Fruit fly (Drosophila melanogaster) whole organism, adult: ENCODE results near the gene ND-B16.6.
A peak's percentile ranks its signal among the peaks of the same experiment; 100 is the strongest.

Experiments
- CG11617 ChIP-seq: fragments of 200-800 bp; sonication (Bioruptor generic); optimal IDR thresholded peaks from 2 replicates; lab custom pipeline; 2017; ENCODE audit warnings: mild to moderate bottlenecking, missing biosample characterization, missing genetic modification reagents, missing genetic modification characterization
- CG12768 ChIP-seq: fragments of 200-800 bp; sonication (Bioruptor generic); optimal IDR thresholded peaks from 2 replicates; lab custom pipeline; 2017; ENCODE audit warnings: missing biosample characterization, missing genetic modification characterization, mild to moderate bottlenecking, moderate library complexity, missing genetic modification reagents
- CG14711 ChIP-seq: fragments of 200-800 bp; sonication (Bioruptor generic); optimal IDR thresholded peaks from 2 replicates; lab custom pipeline; 2018; ENCODE audit warnings: missing biosample characterization, mild to moderate bottlenecking, missing genetic modification characterization, moderate library complexity
- CG1620 ChIP-seq: fragments of 200-800 bp; sonication (Bioruptor generic); optimal IDR thresholded peaks from 2 replicates; lab custom pipeline; 2016; ENCODE audit warnings: missing biosample characterization, missing genetic modification characterization
- CG33017 ChIP-seq: fragments of 200-800 bp; sonication (Bioruptor generic); optimal IDR thresholded peaks from 2 replicates; lab custom pipeline; 2018; ENCODE audit warnings: missing biosample characterization, mild to moderate bottlenecking, missing genetic modification characterization, moderate library complexity
- CG5204 ChIP-seq: fragments of 200-800 bp; sonication (Bioruptor generic); optimal IDR thresholded peaks from 2 replicates; lab custom pipeline; 2016; ENCODE audit warnings: missing biosample characterization, missing genetic modification characterization
- CG7045 ChIP-seq: fragments of 200-800 bp; sonication (Bioruptor generic); optimal IDR thresholded peaks from 2 replicates; lab custom pipeline; 2017; ENCODE audit warnings: missing biosample characterization, mild to moderate bottlenecking, missing genetic modification characterization
- CG7101 ChIP-seq: fragments of 200-800 bp; sonication (Bioruptor generic); optimal IDR thresholded peaks from 2 replicates; lab custom pipeline; 2018; ENCODE audit warnings: missing biosample characterization, mild to moderate bottlenecking, missing genetic modification characterization, moderate library complexity
- Clk ChIP-seq: fragments of 200-800 bp; sonication (Bioruptor generic); optimal IDR thresholded peaks from 2 replicates; lab custom pipeline; 2017; ENCODE audit warnings: missing biosample characterization, missing genetic modification characterization
- Crg-1 ChIP-seq: fragments of 200-800 bp; sonication (Bioruptor generic); optimal IDR thresholded peaks from 2 replicates; lab custom pipeline; 2016; ENCODE audit warnings: missing biosample characterization, missing genetic modification characterization
- Hr96 ChIP-seq: fragments of 200-800 bp; sonication (Bioruptor generic); optimal IDR thresholded peaks from 2 replicates; lab custom pipeline; 2016; ENCODE audit warnings: missing biosample characterization, missing genetic modification characterization
- Mnt ChIP-seq: fragments of 200-800 bp; sonication (Bioruptor generic); optimal IDR thresholded peaks from 2 replicates; lab custom pipeline; 2016; ENCODE audit warnings: missing biosample characterization, mild to moderate bottlenecking, missing genetic modification characterization
- bab1 ChIP-seq: fragments of 200-800 bp; sonication (Bioruptor generic); optimal IDR thresholded peaks from 3 replicates; lab custom pipeline; 2019; ENCODE audit warnings: missing biosample characterization, mild to moderate bottlenecking, missing genetic modification characterization, moderate library complexity
- cic ChIP-seq: fragments of 200-800 bp; sonication (Bioruptor generic); optimal IDR thresholded peaks from 2 replicates; lab custom pipeline; 2017; ENCODE audit warnings: missing biosample characterization, mild to moderate bottlenecking, missing genetic modification characterization, moderate library complexity
- cnc ChIP-seq, 2 experiments: fragments of >200 bp; optimal IDR thresholded peaks; 2 replicates each; lab custom pipeline; 2017
- kay ChIP-seq: fragments of 200-800 bp; sonication (Bioruptor generic); peaks from one replicate; lab custom pipeline; 2016; ENCODE audit warnings: missing biosample characterization, missing genetic modification characterization, borderline replicate concordance
- ovo ChIP-seq: fragments of 200-800 bp; sonication (Bioruptor generic); optimal IDR thresholded peaks from 2 replicates; lab custom pipeline; 2016; ENCODE audit warnings: missing biosample characterization, missing genetic modification characterization
- pad ChIP-seq: fragments of 200-800 bp; sonication (Bioruptor generic); optimal IDR thresholded peaks from 3 replicates; lab custom pipeline; 2017; ENCODE audit warnings: missing biosample characterization, missing genetic modification characterization, mild to moderate bottlenecking, moderate library complexity, missing genetic modification reagents
- tj ChIP-seq: fragments of 200-800 bp; sonication (Bioruptor generic); optimal IDR thresholded peaks from 3 replicates; lab custom pipeline; 2017; ENCODE audit warnings: missing biosample characterization, mild to moderate bottlenecking, missing genetic modification characterization, moderate library complexity
- toe ChIP-seq: fragments of 200-800 bp; sonication (Bioruptor generic); optimal IDR thresholded peaks from 2 replicates; lab custom pipeline; 2016; ENCODE audit warnings: missing biosample characterization, missing genetic modification characterization

Gene ND-B16.6

dm6 chrX:6365632-6366356 lies 15.6 kb upstream of the ND-B16.6 start, which contains the start of the genes swa and Marf:
swa (minus strand) TSS chrX:6365708.
Marf (plus strand) TSS chrX:6365949.
- TF ChIP-seq kay (GFP tag; lab: Kevin White, UChicago) (peak; percentile 88), ovo (GFP tag; lab: Kevin White, UChicago) (no peak), CG1620 (GFP tag; lab: Kevin White, UChicago) (no peak), CG12768 (GFP tag; lab: Kevin White, UChicago) (no peak)

- TF ChIP-seq Clk (GFP tag; lab: Kevin White, UChicago) (no peak), toe (no peak), CG14711 (tag; lab: Kevin White, UChicago) (no peak), CG1620 (GFP tag; lab: Kevin White, UChicago) (no peak), Hr96 (GFP tag; lab: Kevin White, UChicago) (no peak), CG5204 (GFP tag; lab: Kevin White, UChicago) (no peak), kay (GFP tag; lab: Kevin White, UChicago) (no peak), CG7045 (GFP tag; lab: Kevin White, UChicago) (no peak), CG12768 (GFP tag; lab: Kevin White, UChicago) (no peak), bab1 (GFP tag; lab: Kevin White, UChicago) (no peak), tj (GFP tag; lab: Kevin White, UChicago) (no peak), CG33017 (tag; lab: Kevin White, UChicago) (no peak), CG11617 (GFP tag; lab: Kevin White, UChicago) (no peak), Mnt (no peak), CG7101 (tag; lab: Kevin White, UChicago) (no peak)
Measured at dm6 chrX:6361215-6361614, 11.0 kb upstream of the ND-B16.6 start.

- peak; percentile 75 for TF ChIP-seq kay (GFP tag; lab: Kevin White, UChicago)
- no peak for TF ChIP-seq Crg-1
- TF ChIP-seq tj (GFP tag; lab: Kevin White, UChicago), result peak; percentile 12
Measured at dm6 chrX:6358198-6358597, 8.0 kb upstream of the ND-B16.6 start.

dm6 chrX:6357456-6358007 lies 7.3 kb upstream of the ND-B16.6 start:
- TF ChIP-seq bab1 (GFP tag; lab: Kevin White, UChicago), result no peak
- TF ChIP-seq Hr96 (GFP tag; lab: Kevin White, UChicago), result no peak
- TF ChIP-seq Clk (GFP tag; lab: Kevin White, UChicago), result no peak
- TF ChIP-seq Crg-1, result no peak
- TF ChIP-seq CG5204 (GFP tag; lab: Kevin White, UChicago), result no peak
- TF ChIP-seq CG7045 (GFP tag; lab: Kevin White, UChicago), result no peak
- TF ChIP-seq CG12768 (GFP tag; lab: Kevin White, UChicago), result peak; percentile 55
- peak; percentile 35 for TF ChIP-seq CG7101 (tag; lab: Kevin White, UChicago)
- TF ChIP-seq CG14711 (tag; lab: Kevin White, UChicago), result no peak
- TF ChIP-seq cnc (optimal IDR thresholded peaks at IDR 0.05; lab: Kevin White, UChicago), result no peak
- TF ChIP-seq cic (GFP tag; lab: Kevin White, UChicago), result peak; percentile 26
- no peak for TF ChIP-seq CG11617 (GFP tag; lab: Kevin White, UChicago)
- TF ChIP-seq CG1620 (GFP tag; lab: Kevin White, UChicago), result no peak
- no peak for TF ChIP-seq kay (GFP tag; lab: Kevin White, UChicago)
- no peak for TF ChIP-seq pad (GFP tag; lab: Kevin White, UChicago)
- no peak for TF ChIP-seq Mnt
- TF ChIP-seq tj (GFP tag; lab: Kevin White, UChicago), result no peak
- no peak for TF ChIP-seq toe
- TF ChIP-seq CG33017 (tag; lab: Kevin White, UChicago), result no peak
- no peak for TF ChIP-seq ovo (GFP tag; lab: Kevin White, UChicago)

- TF ChIP-seq Hr96 (GFP tag; lab: Kevin White, UChicago), result no peak
- TF ChIP-seq ovo (GFP tag; lab: Kevin White, UChicago), result peak; percentile 7
- TF ChIP-seq CG11617 (GFP tag; lab: Kevin White, UChicago), result no peak
- TF ChIP-seq tj (GFP tag; lab: Kevin White, UChicago), result peak; percentile 23
- peak; percentile 77 for TF ChIP-seq cic (GFP tag; lab: Kevin White, UChicago)
- no peak for TF ChIP-seq pad (GFP tag; lab: Kevin White, UChicago)
- no peak for TF ChIP-seq bab1 (GFP tag; lab: Kevin White, UChicago)
- no peak for TF ChIP-seq CG33017 (tag; lab: Kevin White, UChicago)
- no peak for TF ChIP-seq CG14711 (tag; lab: Kevin White, UChicago)
- no peak for TF ChIP-seq Mnt
- no peak for TF ChIP-seq CG7101 (tag; lab: Kevin White, UChicago)
- TF ChIP-seq Crg-1, result no peak
Measured at dm6 chrX:6356748-6357397, 6.7 kb upstream of the ND-B16.6 start.
